Fruit fly (Drosophila melanogaster) whole organism, embryonic: ENCODE data around the gene CG15914.

Experiments used
- ATbp ChIP-seq: fragments of 200-800 bp; sonication (Bioruptor generic); optimal IDR thresholded peaks from 2 replicates; lab custom pipeline; 2017; ENCODE audit warnings: missing biosample characterization, mild to moderate bottlenecking, missing genetic modification characterization, missing genetic modification reagents
- Bdp1 ChIP-seq: fragments of 200-800 bp; sonication (Bioruptor generic); optimal IDR thresholded peaks from 3 replicates; lab custom pipeline; 2016; ENCODE audit warnings: missing biosample characterization, missing genetic modification characterization
- CG10209 ChIP-seq: fragments of 200-800 bp; sonication (Bioruptor generic); optimal IDR thresholded peaks from 3 replicates; lab custom pipeline; 2017; ENCODE audit warnings: missing biosample characterization, mild to moderate bottlenecking, missing genetic modification characterization, missing genetic modification reagents
- CG10321 ChIP-seq: fragments of 200-800 bp; sonication (Bioruptor generic); IDR thresholded peaks from 2 replicates; pipeline ENCODE4 v1.3.6; 2022; ENCODE audit warnings: missing biosample characterization, missing genetic modification characterization
- CG11085 ChIP-seq: fragments of 200-800 bp; sonication (Bioruptor generic); IDR thresholded peaks from 2 replicates; pipeline ENCODE4 v1.3.6; 2022; ENCODE audit warnings: missing biosample characterization, missing genetic modification characterization
- CG13424 ChIP-seq: fragments of 200-800 bp; sonication (Bioruptor generic); optimal IDR thresholded peaks from 2 replicates; lab custom pipeline; 2019; ENCODE audit warnings: missing biosample characterization, mild to moderate bottlenecking, missing genetic modification characterization, moderate library complexity
- CG13894 ChIP-seq: fragments of 200-800 bp; sonication (Bioruptor generic); optimal IDR thresholded peaks from 3 replicates; lab custom pipeline; 2018; ENCODE audit warnings: missing biosample characterization, mild to moderate bottlenecking, missing genetic modification characterization, moderate library complexity
- CG14667 ChIP-seq: fragments of 200-800 bp; sonication (Bioruptor generic); IDR thresholded peaks from 2 replicates; pipeline ENCODE4 v1.3.6; 2022; ENCODE audit warnings: missing biosample characterization, missing genetic modification characterization
- CG16863 ChIP-seq: fragments of 200-800 bp; sonication (Bioruptor generic); optimal IDR thresholded peaks from 3 replicates; lab custom pipeline; 2016; ENCODE audit warnings: missing biosample characterization, missing genetic modification characterization
- CG32767 ChIP-seq: fragments of 200-800 bp; sonication (Bioruptor generic); IDR thresholded peaks from 2 replicates; pipeline ENCODE4 v1.3.6; 2022; ENCODE audit warnings: missing biosample characterization, missing genetic modification characterization
- CG33213 ChIP-seq: fragments of 200-800 bp; sonication (Bioruptor generic); optimal IDR thresholded peaks from 3 replicates; lab custom pipeline; 2016; ENCODE audit warnings: missing biosample characterization, missing genetic modification characterization
- CG3995 ChIP-seq: fragments of 200-800 bp; sonication (Bioruptor generic); optimal IDR thresholded peaks from 3 replicates; lab custom pipeline; 2016; ENCODE audit warnings: missing biosample characterization, missing genetic modification characterization
- CG6254 ChIP-seq: fragments of 200-800 bp; sonication (Bioruptor generic); optimal IDR thresholded peaks from 3 replicates; lab custom pipeline; 2017; ENCODE audit warnings: mild to moderate bottlenecking, missing biosample characterization, missing genetic modification reagents, missing genetic modification characterization
- CG7372 ChIP-seq: fragments of 200-800 bp; sonication (Bioruptor generic); IDR thresholded peaks from 2 replicates; pipeline ENCODE4 v1.3.6; 2022; ENCODE audit warnings: missing biosample characterization, missing genetic modification characterization
- CG7786 ChIP-seq: fragments of 200-800 bp; sonication (Bioruptor generic); optimal IDR thresholded peaks from 2 replicates; lab custom pipeline; 2016; ENCODE audit warnings: missing biosample characterization, missing genetic modification characterization
- CG8089 ChIP-seq: fragments of 200-800 bp; sonication (Bioruptor generic); optimal IDR thresholded peaks from 3 replicates; lab custom pipeline; 2016; ENCODE audit warnings: missing biosample characterization, missing genetic modification characterization
- Dek ChIP-seq: fragments of 200-800 bp; sonication (Bioruptor generic); optimal IDR thresholded peaks from 3 replicates; lab custom pipeline; 2019; ENCODE audit warnings: missing biosample characterization, mild to moderate bottlenecking, missing genetic modification characterization, moderate library complexity
- Drgx ChIP-seq: fragments of 200-800 bp; sonication (Bioruptor generic); IDR thresholded peaks from 2 replicates; pipeline ENCODE4 v1.3.6; 2022; ENCODE audit warnings: missing biosample characterization, missing genetic modification characterization
- ERR ChIP-seq: fragments of 200-800 bp; sonication (Bioruptor generic); optimal IDR thresholded peaks from 2 replicates; lab custom pipeline; 2016; ENCODE audit warnings: missing biosample characterization, missing genetic modification characterization
- Elba2 ChIP-seq: fragments of 200-800 bp; sonication (Bioruptor generic); optimal IDR thresholded peaks from 3 replicates; lab custom pipeline; 2016; ENCODE audit warnings: missing biosample characterization, missing genetic modification characterization
- Ets65A ChIP-seq: fragments of 200-800 bp; sonication (Bioruptor generic); peaks from one replicate; lab custom pipeline; 2016; ENCODE audit warnings: missing biosample characterization, missing genetic modification characterization
- Med ChIP-seq: fragments of 200-800 bp; sonication (Bioruptor generic); peaks from one replicate; lab custom pipeline; 2016; ENCODE audit warnings: missing biosample characterization, missing genetic modification characterization, mild to moderate bottlenecking, inconsistent platforms, moderate library complexity
- Pdp1 ChIP-seq, 2 experiments: fragments of 200-800 bp; sonication (Bioruptor generic); optimal IDR thresholded peaks; 3 replicates each; lab custom pipeline; 2016; ENCODE audit warnings: missing biosample characterization in 2 of 2, missing genetic modification characterization in 2 of 2, mild to moderate bottlenecking in 1 of 2, moderate library complexity in 1 of 2
- Rfx ChIP-seq: fragments of 200-800 bp; sonication (Bioruptor generic); IDR thresholded peaks from 2 replicates; pipeline ENCODE4 v1.3.6; 2022; ENCODE audit warnings: missing biosample characterization, missing genetic modification characterization
- Usf ChIP-seq: fragments of 200-800 bp; sonication (Bioruptor generic); optimal IDR thresholded peaks from 2 replicates; lab custom pipeline; 2017; ENCODE audit warnings: missing genotype, missing biosample characterization, missing genetic modification characterization
- Xbp1 ChIP-seq: fragments of 200-800 bp; sonication (Bioruptor generic); optimal IDR thresholded peaks from 3 replicates; lab custom pipeline; 2016; ENCODE audit warnings: missing biosample characterization, mild to moderate bottlenecking, missing genetic modification characterization
- aop ChIP-seq: fragments of 200-800 bp; sonication (Bioruptor generic); IDR thresholded peaks from 2 replicates; pipeline ENCODE4 v1.3.6; 2022; ENCODE audit warnings: missing biosample characterization, missing genetic modification characterization
- bab2 ChIP-seq: fragments of 200-800 bp; sonication (Bioruptor generic); optimal IDR thresholded peaks from 2 replicates; lab custom pipeline; 2016; ENCODE audit warnings: missing biosample characterization, missing genetic modification characterization
- bigmax ChIP-seq: fragments of 200-800 bp; sonication (Bioruptor generic); optimal IDR thresholded peaks from 2 replicates; lab custom pipeline; 2018; ENCODE audit warnings: missing biosample characterization, mild to moderate bottlenecking, missing genetic modification characterization
- bowl ChIP-seq: fragments of 200-800 bp; sonication (Bioruptor generic); IDR thresholded peaks from 2 replicates; pipeline ENCODE4 v1.3.6; 2022; ENCODE audit warnings: missing biosample characterization, missing genetic modification characterization
- dati ChIP-seq: fragments of 200-800 bp; sonication (Bioruptor generic); IDR thresholded peaks from 2 replicates; pipeline ENCODE4 v1.3.6; 2022; ENCODE audit warnings: missing biosample characterization, missing genetic modification characterization
- dysf ChIP-seq: fragments of 200-800 bp; sonication (Bioruptor generic); IDR thresholded peaks from 3 replicates; pipeline ENCODE4 v1.3.6; 2022; ENCODE audit warnings: missing biosample characterization, missing genetic modification characterization
- ems ChIP-seq: fragments of 200-800 bp; sonication (Bioruptor generic); optimal IDR thresholded peaks from 3 replicates; lab custom pipeline; 2016; ENCODE audit warnings: missing biosample characterization, missing genetic modification characterization
- esg ChIP-seq: fragments of 200-800 bp; sonication (Bioruptor generic); conservative IDR thresholded peaks from 2 replicates; pipeline ENCODE4 v1.3.6; 2022; ENCODE audit warnings: missing biosample characterization, missing genetic modification characterization
- eyg ChIP-seq: fragments of 200-800 bp; sonication (Bioruptor generic); optimal IDR thresholded peaks from 3 replicates; lab custom pipeline; 2016; ENCODE audit warnings: missing biosample characterization, missing genetic modification characterization
- hb ChIP-seq: fragments of 200-800 bp; sonication (Bioruptor generic); IDR thresholded peaks from 3 replicates; pipeline ENCODE4 v1.3.6; 2022; ENCODE audit warnings: missing biosample characterization, missing genetic modification characterization; ENCODE audit not compliant: partially characterized antibody
- kay ChIP-seq: fragments of 200-800 bp; sonication (Bioruptor generic); optimal IDR thresholded peaks from 2 replicates; lab custom pipeline; 2016; ENCODE audit warnings: missing biosample characterization, missing genetic modification characterization
- lbe ChIP-seq: fragments of 200-800 bp; sonication (Bioruptor generic); optimal IDR thresholded peaks from 2 replicates; lab custom pipeline; 2016; ENCODE audit warnings: missing biosample characterization, mild to moderate bottlenecking, missing genetic modification characterization
- prd ChIP-seq, 3 experiments: fragments of >200 bp in 2 of 3; fragments of 200-800 bp in 1 of 3; sonication (Bioruptor generic) in 1 of 3; optimal IDR thresholded peaks in 2 of 3; IDR thresholded peaks in 1 of 3; 2 replicates in 2 of 3; 3 replicates in 1 of 3; pipeline versions ENCODE4 v1.3.6 to Lab custom; 2017 to 2022; ENCODE audit warnings: missing biosample characterization in 1 of 3, missing genetic modification characterization in 1 of 3
- pum ChIP-seq: fragments of 200-800 bp; sonication (Bioruptor generic); optimal IDR thresholded peaks from 2 replicates; lab custom pipeline; 2016; ENCODE audit warnings: missing biosample characterization, missing genetic modification characterization
- repo ChIP-seq: fragments of 200-800 bp; sonication (Bioruptor generic); optimal IDR thresholded peaks from 2 replicates; lab custom pipeline; 2016; ENCODE audit warnings: missing biosample characterization, missing genetic modification characterization
- rib ChIP-seq: fragments of 200-800 bp; sonication (Bioruptor generic); IDR thresholded peaks from 2 replicates; pipeline ENCODE4 v1.3.6; 2022; ENCODE audit warnings: missing biosample characterization, missing genetic modification characterization
- sc ChIP-seq, 3 experiments: fragments of >200 bp in 2 of 3; fragments of 200-800 bp in 1 of 3; sonication (Bioruptor generic) in 1 of 3; optimal IDR thresholded peaks; 2 replicates in 2 of 3; 3 replicates in 1 of 3; lab custom pipeline; 2017; ENCODE audit warnings: mild to moderate bottlenecking in 1 of 3, missing biosample characterization in 1 of 3, missing genetic modification characterization in 1 of 3, missing genetic modification reagents in 1 of 3
- seq ChIP-seq: fragments of 200-800 bp; sonication (Bioruptor generic); IDR thresholded peaks from 2 replicates; pipeline ENCODE4 v1.3.6; 2022; ENCODE audit warnings: missing biosample characterization, missing genetic modification characterization
- sisA ChIP-seq: fragments of 200-800 bp; sonication (Bioruptor generic); IDR thresholded peaks from 2 replicates; pipeline ENCODE4 v1.3.6; 2022; ENCODE audit warnings: missing biosample characterization, missing genetic modification characterization
- tx ChIP-seq: fragments of 200-800 bp; sonication (Bioruptor generic); optimal IDR thresholded peaks from 2 replicates; lab custom pipeline; 2016; ENCODE audit warnings: missing biosample characterization, missing genetic modification characterization
- unc-4 ChIP-seq: fragments of 200-800 bp; sonication (Bioruptor generic); IDR thresholded peaks from 2 replicates; pipeline ENCODE4 v1.3.6; 2022; ENCODE audit warnings: missing biosample characterization, missing genetic modification characterization; ENCODE audit not compliant: partially characterized antibody
- vfl ChIP-seq: fragments of 200-800 bp; sonication (Bioruptor generic); optimal IDR thresholded peaks from 2 replicates; lab custom pipeline; 2016; ENCODE audit warnings: missing biosample characterization, missing genetic modification characterization
- vvl ChIP-seq: fragments of 200-800 bp; sonication (Bioruptor generic); IDR thresholded peaks from 2 replicates; pipeline ENCODE4 v1.3.6; 2022; ENCODE audit warnings: missing biosample characterization, missing genetic modification characterization
- wdn ChIP-seq: fragments of 200-800 bp; sonication (Bioruptor generic); IDR thresholded peaks from 2 replicates; pipeline ENCODE4 v1.3.6; 2022; ENCODE audit warnings: missing biosample characterization, missing genetic modification characterization
- zfh2 ChIP-seq: fragments of 200-800 bp; sonication (Bioruptor generic); optimal IDR thresholded peaks from 2 replicates; lab custom pipeline; 2016; ENCODE audit warnings: missing biosample characterization, missing genetic modification characterization

Gene CG15914

DNA sequence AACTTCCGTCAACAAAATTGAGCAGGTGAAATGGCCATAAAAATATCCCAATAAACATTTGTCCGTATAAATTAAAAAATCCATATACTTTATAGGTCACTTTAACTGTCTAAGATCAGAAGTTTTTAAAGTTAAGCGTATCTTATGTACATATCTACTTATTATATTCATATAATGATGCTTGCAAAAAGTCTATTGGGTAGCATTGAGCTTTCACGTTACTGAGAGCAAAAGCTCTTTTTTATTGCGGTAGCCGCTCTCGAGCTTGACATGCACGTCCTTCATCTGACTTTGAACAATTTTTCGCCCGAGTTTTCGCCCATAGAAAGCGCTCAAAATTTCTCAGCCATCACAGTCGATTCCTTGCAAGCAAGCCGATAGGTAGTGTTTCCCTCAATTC lies 14.6 kb downstream of the CG15914 start, which contains the start of gene Gapdh2 (continued):
- TF ChIP-seq CG10209 (peak; percentile 99), sisA (peak; percentile 96), Pdp1 (GFP tag; optimal IDR thresholded peaks at IDR 0.05; lab: Kevin White, UChicago) (peak; percentile 97), eyg (peak; percentile 97), Usf (GFP tag; lab: Kevin White, UChicago) (peak; percentile 85), sc (optimal IDR thresholded peaks at IDR 0.05; lab: Kevin White, UChicago) (no peak), sc (GFP tag; optimal IDR thresholded peaks at IDR 0.05; lab: Kevin White, UChicago) (peak; percentile 96), ERR (GFP tag; lab: Kevin White, UChicago) (peak; percentile 100), bab2 (GFP tag; lab: Kevin White, UChicago) (peak; percentile 98), kay (peak; percentile 97), wdn (peak; percentile 99), Xbp1 (GFP tag; lab: Kevin White, UChicago) (peak; percentile 98), CG10321 (peak; percentile 90), tx (peak; percentile 94), CG11085 (peak; percentile 98), CG13894 (tag; lab: Kevin White, UChicago) (peak; percentile 100), CG7786 (peak; percentile 95), CG32767 (GFP tag; lab: Robert Waterston, UW) (peak; percentile 99), vfl (peak; percentile 98), CG13424 (tag; lab: Kevin White, UChicago) (peak; percentile 100), dati (no peak; the same call in 1 of the 2 replicates), prd (optimal IDR thresholded peaks at IDR 0.05; lab: Kevin White, UChicago) (no peak), prd (GFP tag; IDR thresholded peaks at IDR 0.05; lab: Robert Waterston, UW) (peak; percentile 98), Dek (tag; lab: Kevin White, UChicago) (peak; percentile 100), CG7372 (GFP tag; lab: Robert Waterston, UW) (peak; percentile 99), ATbp (GFP tag; lab: Kevin White, UChicago) (peak; percentile 100), esg (peak; percentile 99), Bdp1 (GFP tag; lab: Kevin White, UChicago) (peak; percentile 92), CG6254 (GFP tag; lab: Kevin White, UChicago) (peak; percentile 96), Ets65A (peak; percentile 96), pum (GFP tag; lab: Kevin White, UChicago) (peak; percentile 93), rib (GFP tag; lab: Robert Waterston, UW) (peak; percentile 99), lbe (GFP tag; lab: Kevin White, UChicago) (peak; percentile 99), bowl (GFP tag; lab: Robert Waterston, UW) (peak; percentile 99), vvl (peak; percentile 100), seq (GFP tag; lab: Robert Waterston, UW) (peak; percentile 99), bigmax (GFP tag; lab: Kevin White, UChicago) (peak; percentile 82), aop (GFP tag; lab: Robert Waterston, UW) (peak; percentile 95), Med (GFP tag; lab: Kevin White, UChicago) (peak; percentile 99), zfh2 (GFP tag; lab: Kevin White, UChicago) (peak; percentile 95), hb (GFP tag; lab: Robert Waterston, UW) (no peak), CG14667 (peak; percentile 97), Rfx (GFP tag; lab: Robert Waterston, UW) (peak; percentile 99), ems (GFP tag; lab: Kevin White, UChicago) (peak; percentile 98), Drgx (GFP tag; lab: Robert Waterston, UW) (peak; percentile 100), CG8089 (peak; percentile 90), CG16863 (peak; percentile 95), CG33213 (GFP tag; lab: Kevin White, UChicago) (peak; percentile 96), Elba2 (peak; percentile 63), unc-4 (GFP tag; lab: Robert Waterston, UW) (peak; percentile 38; the same call in 1 of the 2 replicates), CG3995 (GFP tag; lab: Kevin White, UChicago) (peak; percentile 87), repo (GFP tag; lab: Kevin White, UChicago) (peak; percentile 94), dysf (GFP tag; lab: Robert Waterston, UW) (peak; percentile 99)
